Worm (Caenorhabditis elegans): ENCODE data around the gene F12A10.1.

DNA sequence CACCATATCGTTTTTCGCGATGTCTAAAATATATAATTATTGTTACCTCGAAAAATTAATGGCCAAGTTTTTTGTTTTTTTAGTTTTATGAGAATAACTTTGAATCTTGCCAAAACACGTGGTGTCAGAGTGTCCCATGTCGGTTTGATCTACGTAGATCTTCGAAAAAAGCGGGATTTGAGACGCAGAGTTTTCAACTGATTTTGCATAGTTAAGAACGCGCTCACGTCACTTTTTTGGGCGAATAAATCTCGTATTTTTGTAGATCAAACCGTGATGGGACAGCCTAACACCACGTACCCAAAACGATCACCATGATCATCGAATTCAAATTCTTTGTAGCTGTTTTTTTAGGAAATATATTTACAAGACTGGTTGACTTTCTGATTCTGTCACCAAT, 1.2 kb downstream of the F12A10.1 start:
- TF ChIP-seq aha-1 (tag) (no peak), madf-9 (GFP tag; conservative IDR thresholded peaks at IDR 0.05) (no peak), mep-1 (tag; optimal IDR thresholded peaks at IDR 0.05) (no peak), daf-12 (tag; optimal IDR thresholded peaks at IDR 0.05) (no peak), daf-16 (GFP tag; optimal IDR thresholded peaks at IDR 0.05) (no peak), daf-16 (tag; optimal IDR thresholded peaks at IDR 0.05) (no peak), dmd-8 (GFP tag; IDR thresholded peaks at IDR 0.05) (no peak), lin-39 (tag; optimal IDR thresholded peaks at IDR 0.05) (no peak), sdz-12 (GFP tag; optimal IDR thresholded peaks at IDR 0.05) (no peak), ceh-82 (tag; optimal IDR thresholded peaks at IDR 0.05) (no peak)
